Worm (Caenorhabditis elegans): ENCODE data around the gene dhhc-13.

- no peak for TF ChIP-seq let-607 (tag; optimal IDR thresholded peaks at IDR 0.05)
- no peak for TF ChIP-seq K12H6.12 (tag; optimal IDR thresholded peaks at IDR 0.05)
Observed at ce11 chrIV:5947555-5948151, 30.5 kb downstream of the dhhc-13 start, which contains the start of gene rps-25.
